Worm (Caenorhabditis elegans): ENCODE data around the gene T03F6.9.

The T03F6.9 gene

ce11 chrIII:13411202-13411601 lies 40.3 kb upstream of the T03F6.9 start (continued):
- TF ChIP-seq aptf-2 (GFP tag; conservative IDR thresholded peaks at IDR 0.05) = no peak
- no peak for TF ChIP-seq nfya-1 (tag; optimal IDR thresholded peaks at IDR 0.05; ENCODE audit: borderline replicate concordance, insufficient read depth)
- TF ChIP-seq snpc-3.4 (tag; optimal IDR thresholded peaks at IDR 0.05) = peak; percentile 47
- TF ChIP-seq ceh-40 (GFP tag; IDR thresholded peaks at IDR 0.05) = no peak
- TF ChIP-seq ets-4 (GFP tag; optimal IDR thresholded peaks at IDR 0.05) = no peak
- TF ChIP-seq B0035.1 (tag; optimal IDR thresholded peaks at IDR 0.05) = no peak
- no peak for TF ChIP-seq F57A8.1 (GFP tag; optimal IDR thresholded peaks at IDR 0.05)
- TF ChIP-seq dpff-1 (tag; optimal IDR thresholded peaks at IDR 0.05) = no peak
- no peak for TF ChIP-seq ceh-100 (GFP tag; IDR thresholded peaks at IDR 0.05)
- TF ChIP-seq zim-3 (tag; optimal IDR thresholded peaks at IDR 0.05) = peak; percentile 78
- TF ChIP-seq madf-3 (GFP tag; IDR thresholded peaks at IDR 0.05) = no peak
- TF ChIP-seq mel-28 (tag; optimal IDR thresholded peaks at IDR 0.05; ENCODE audit: borderline replicate concordance) = no peak
- peak; percentile 42; the same call in 1 of the 2 replicates for TF ChIP-seq hmg-1.2 (GFP tag; IDR thresholded peaks at IDR 0.05)
- no peak for TF ChIP-seq sdz-38 (tag; optimal IDR thresholded peaks at IDR 0.05)
- no peak for TF ChIP-seq hmg-20 (GFP tag; IDR thresholded peaks at IDR 0.05)
- no peak for TF ChIP-seq tlf-1 (GFP tag; optimal IDR thresholded peaks at IDR 0.05)
- TF ChIP-seq Y67H2A.10 (GFP tag; conservative IDR thresholded peaks at IDR 0.05) = no peak
- peak; percentile 22 for TF ChIP-seq F23B12.7 (tag; optimal IDR thresholded peaks at IDR 0.05; ENCODE audit: insufficient read depth)
- TF ChIP-seq lsl-1 (GFP tag; optimal IDR thresholded peaks at IDR 0.05) = peak; percentile 11
- no peak for TF ChIP-seq F39B2.1 (GFP tag; IDR thresholded peaks at IDR 0.05)
- TF ChIP-seq lir-1 (GFP tag; conservative IDR thresholded peaks at IDR 0.05) = no peak
- TF ChIP-seq mes-4 (tag; optimal IDR thresholded peaks at IDR 0.05) = peak; percentile 61
- TF ChIP-seq unc-62 (GFP tag; optimal IDR thresholded peaks at IDR 0.05) = no peak
- TF ChIP-seq ceh-27 (GFP tag; optimal IDR thresholded peaks at IDR 0.05) = no peak
- no peak for TF ChIP-seq akir-1 (GFP tag; optimal IDR thresholded peaks at IDR 0.05)
- TF ChIP-seq ceh-79 (tag; optimal IDR thresholded peaks at IDR 0.05) = no peak
- no peak for TF ChIP-seq pbrm-1 (GFP tag; IDR thresholded peaks at IDR 0.05)
- TF ChIP-seq rpc-1 (optimal IDR thresholded peaks at IDR 0.05) = peak; percentile 72
- TF ChIP-seq rpc-1 (tag; optimal IDR thresholded peaks at IDR 0.05) = peak; percentile 89
- TF ChIP-seq lsy-27 (tag; optimal IDR thresholded peaks at IDR 0.05; ENCODE audit: borderline replicate concordance, insufficient read depth) = no peak
- TF ChIP-seq die-1 (tag; optimal IDR thresholded peaks at IDR 0.05) = peak; percentile 75
- TF ChIP-seq pha-4 (tag; optimal IDR thresholded peaks at IDR 0.05) = no peak
- no peak for TF ChIP-seq egl-18 (GFP tag; IDR thresholded peaks at IDR 0.05)
- TF ChIP-seq hlh-26 (GFP tag; conservative IDR thresholded peaks at IDR 0.05) = no peak
- peak; percentile 64 for TF ChIP-seq dox-1 (GFP tag; IDR thresholded peaks at IDR 0.05)
- TF ChIP-seq gei-17 (GFP tag; optimal IDR thresholded peaks at IDR 0.05) = no peak
- peak; percentile 55 for TF ChIP-seq snpc-1.3 (tag; optimal IDR thresholded peaks at IDR 0.05; ENCODE audit: insufficient read depth)
- TF ChIP-seq F49E8.2 (tag; optimal IDR thresholded peaks at IDR 0.05; ENCODE audit: insufficient read depth) = peak; percentile 40
- TF ChIP-seq atf-7 (tag; optimal IDR thresholded peaks at IDR 0.05) = no peak
- TF ChIP-seq him-1 (tag; optimal IDR thresholded peaks at IDR 0.05) = peak; percentile 80
- no peak for TF ChIP-seq xnd-1 (tag; optimal IDR thresholded peaks at IDR 0.05)
- no peak for TF ChIP-seq hsf-1 (GFP tag; IDR thresholded peaks at IDR 0.05)
- no peak for TF ChIP-seq Y56A3A.18 (GFP tag; IDR thresholded peaks at IDR 0.05)
- TF ChIP-seq Y79H2A.3 (GFP tag; conservative IDR thresholded peaks at IDR 0.05) = no peak
- no peak for TF ChIP-seq cebp-1 (GFP tag; IDR thresholded peaks at IDR 0.05)
- no peak for TF ChIP-seq cebp-1 (tag; optimal IDR thresholded peaks at IDR 0.05)
- TF ChIP-seq lin-26 (GFP tag; IDR thresholded peaks at IDR 0.05) = peak; percentile 72; the same call in 1 of the 2 replicates
- TF ChIP-seq mxl-1 (tag; optimal IDR thresholded peaks at IDR 0.05) = no peak
- no peak for TF ChIP-seq lag-1 (GFP tag; IDR thresholded peaks at IDR 0.05)
